Fruit fly (Drosophila melanogaster) whole organism, embryonic: ENCODE data around the gene CG31436.

Source experiments
- Ada2b ChIP-seq: fragments of 200-800 bp; sonication (Bioruptor generic); IDR thresholded peaks from 2 replicates; pipeline ENCODE4 v1.3.6; 2022; ENCODE audit warnings: missing biosample characterization, missing genetic modification characterization
- Antp ChIP-seq: fragments of 200-800 bp; sonication (Bioruptor generic); optimal IDR thresholded peaks from 3 replicates; lab custom pipeline; 2016; ENCODE audit warnings: missing biosample characterization, missing genetic modification characterization
- CG10543 ChIP-seq: fragments of 200-800 bp; sonication (Bioruptor generic); optimal IDR thresholded peaks from 3 replicates; lab custom pipeline; 2017; ENCODE audit warnings: missing biosample characterization, mild to moderate bottlenecking, missing genetic modification characterization, moderate library complexity
- CG10654 ChIP-seq: fragments of 200-800 bp; sonication (Bioruptor generic); optimal IDR thresholded peaks from 2 replicates; lab custom pipeline; 2016; ENCODE audit warnings: missing biosample characterization, missing genetic modification characterization
- CG11247 ChIP-seq: fragments of 200-800 bp; sonication (Bioruptor generic); IDR thresholded peaks from 2 replicates; pipeline ENCODE4 v1.3.6; 2022; ENCODE audit warnings: missing biosample characterization, missing genetic modification characterization
- CG12219 ChIP-seq: fragments of 200-800 bp; sonication (Bioruptor generic); optimal IDR thresholded peaks from 3 replicates; lab custom pipeline; 2018; ENCODE audit warnings: missing biosample characterization, mild to moderate bottlenecking, missing genetic modification characterization
- CG13287 ChIP-seq: fragments of 200-800 bp; sonication (Bioruptor generic); IDR thresholded peaks from 2 replicates; pipeline ENCODE4 v1.3.6; 2022; ENCODE audit warnings: missing biosample characterization, missing genetic modification characterization; ENCODE audit not compliant: partially characterized antibody
- CG15514 ChIP-seq: fragments of 200-800 bp; sonication (Bioruptor generic); optimal IDR thresholded peaks from 3 replicates; lab custom pipeline; 2017; ENCODE audit warnings: missing biosample characterization, missing genetic modification characterization, mild to moderate bottlenecking, moderate library complexity, missing genetic modification reagents
- CG1602 ChIP-seq: fragments of 200-800 bp; sonication (Bioruptor generic); optimal IDR thresholded peaks from 3 replicates; lab custom pipeline; 2016; ENCODE audit warnings: missing biosample characterization, missing genetic modification characterization
- CG2116 ChIP-seq: fragments of 200-800 bp; sonication (Bioruptor generic); optimal IDR thresholded peaks from 3 replicates; lab custom pipeline; 2018; ENCODE audit warnings: missing biosample characterization, mild to moderate bottlenecking, missing genetic modification characterization
- CG2199 ChIP-seq: fragments of 200-800 bp; sonication (Bioruptor generic); IDR thresholded peaks from 3 replicates; pipeline ENCODE4 v1.3.6; 2022; ENCODE audit warnings: missing biosample characterization, missing genetic modification characterization
- CG2712 ChIP-seq: fragments of 200-800 bp; optimal IDR thresholded peaks from 3 replicates; lab custom pipeline; 2019; ENCODE audit warnings: missing biosample characterization, mild to moderate bottlenecking, missing genetic modification characterization, moderate library complexity
- CG2889 ChIP-seq: fragments of 200-800 bp; sonication (Bioruptor generic); IDR thresholded peaks from 3 replicates; pipeline ENCODE4 v1.3.6; 2022; ENCODE audit warnings: missing biosample characterization, missing genetic modification characterization
- CG34224 ChIP-seq: fragments of 200-800 bp; sonication (Bioruptor generic); IDR thresholded peaks from 3 replicates; pipeline ENCODE4 v1.3.6; 2022; ENCODE audit warnings: missing biosample characterization, missing genetic modification characterization; ENCODE audit not compliant: partially characterized antibody
- CG3995 ChIP-seq: fragments of 200-800 bp; sonication (Bioruptor generic); optimal IDR thresholded peaks from 3 replicates; lab custom pipeline; 2016; ENCODE audit warnings: missing biosample characterization, missing genetic modification characterization
- CG42726 ChIP-seq: fragments of 200-800 bp; sonication (Bioruptor generic); IDR thresholded peaks from 2 replicates; pipeline ENCODE4 v1.3.6; 2022; ENCODE audit warnings: missing biosample characterization, missing genetic modification characterization; ENCODE audit not compliant: partially characterized antibody
- CHES-1-like ChIP-seq: fragments of 200-800 bp; sonication (Bioruptor generic); optimal IDR thresholded peaks from 2 replicates; lab custom pipeline; 2016; ENCODE audit warnings: missing biosample characterization, missing genetic modification characterization
- Deaf1 ChIP-seq: fragments of 200-800 bp; optimal IDR thresholded peaks from 3 replicates; lab custom pipeline; 2019; ENCODE audit warnings: missing biosample characterization, mild to moderate bottlenecking, missing genetic modification characterization, moderate library complexity
- Dek ChIP-seq: fragments of 200-800 bp; sonication (Bioruptor generic); optimal IDR thresholded peaks from 3 replicates; lab custom pipeline; 2019; ENCODE audit warnings: missing biosample characterization, mild to moderate bottlenecking, missing genetic modification characterization, moderate library complexity
- Doc3 ChIP-seq: fragments of 200-800 bp; sonication (Bioruptor generic); IDR thresholded peaks from 3 replicates; pipeline ENCODE4 v1.3.6; 2022; ENCODE audit warnings: missing biosample characterization, missing genetic modification characterization; ENCODE audit not compliant: partially characterized antibody
- Dp ChIP-seq: fragments of 200-800 bp; sonication (Bioruptor generic); optimal IDR thresholded peaks from 2 replicates; lab custom pipeline; 2018; ENCODE audit warnings: missing biosample characterization, mild to moderate bottlenecking, missing genetic modification characterization, moderate library complexity
- Elba2 ChIP-seq: fragments of 200-800 bp; sonication (Bioruptor generic); optimal IDR thresholded peaks from 3 replicates; lab custom pipeline; 2016; ENCODE audit warnings: missing biosample characterization, missing genetic modification characterization
- Hr51 ChIP-seq, 2 experiments: fragments of 200-800 bp; sonication (Bioruptor generic); optimal IDR thresholded peaks; 2 replicates in 1 of 2; 3 replicates in 1 of 2; lab custom pipeline; 2016 to 2018; ENCODE audit warnings: missing biosample characterization in 2 of 2, missing genetic modification characterization in 2 of 2, mild to moderate bottlenecking in 1 of 2, moderate library complexity in 1 of 2
- Jarid2 ChIP-seq: fragments of 200-800 bp; sonication (Bioruptor generic); optimal IDR thresholded peaks from 3 replicates; lab custom pipeline; 2017; ENCODE audit warnings: mild to moderate bottlenecking, missing biosample characterization, missing genetic modification reagents, missing genetic modification characterization
- Lpt ChIP-seq: fragments of >200 bp; optimal IDR thresholded peaks from 2 replicates; lab custom pipeline; 2018; ENCODE audit warnings: missing biosample characterization, missing genetic modification characterization
- Max ChIP-seq: fragments of 200-800 bp; sonication (Bioruptor generic); optimal IDR thresholded peaks from 2 replicates; lab custom pipeline; 2016; ENCODE audit warnings: missing biosample characterization, mild to moderate bottlenecking, missing genetic modification characterization
- NFAT ChIP-seq: fragments of 200-800 bp; sonication (Bioruptor generic); IDR thresholded peaks from 2 replicates; pipeline ENCODE4 v1.3.6; 2022; ENCODE audit warnings: missing biosample characterization, missing genetic modification characterization
- Poxn ChIP-seq: fragments of 200-800 bp; sonication (Bioruptor generic); IDR thresholded peaks from 2 replicates; pipeline ENCODE4 v1.3.6; 2022; ENCODE audit warnings: missing biosample characterization, missing genetic modification characterization
- Sox100B ChIP-seq: fragments of 200-800 bp; sonication (Bioruptor generic); optimal IDR thresholded peaks from 3 replicates; lab custom pipeline; 2018; ENCODE audit warnings: missing biosample characterization, mild to moderate bottlenecking, missing genetic modification characterization
- amos ChIP-seq: fragments of 200-800 bp; sonication (Bioruptor generic); IDR thresholded peaks from 2 replicates; pipeline ENCODE4 v1.3.6; 2022; ENCODE audit warnings: missing biosample characterization, missing genetic modification characterization; ENCODE audit not compliant: partially characterized antibody
- bsh ChIP-seq, 2 experiments: fragments of 200-800 bp; sonication (Bioruptor generic); optimal IDR thresholded peaks; 2 replicates each; lab custom pipeline; 2017 to 2018; ENCODE audit warnings: mild to moderate bottlenecking in 2 of 2, missing biosample characterization in 2 of 2, missing genetic modification characterization in 2 of 2, moderate library complexity in 1 of 2
- grau ChIP-seq: fragments of 200-800 bp; optimal IDR thresholded peaks from 3 replicates; lab custom pipeline; 2019; ENCODE audit warnings: missing biosample characterization, mild to moderate bottlenecking, missing genetic modification characterization, moderate library complexity
- her ChIP-seq: fragments of 200-800 bp; sonication (Bioruptor generic); optimal IDR thresholded peaks from 2 replicates; lab custom pipeline; 2016; ENCODE audit warnings: missing biosample characterization, missing genetic modification characterization
- ken ChIP-seq: fragments of 200-800 bp; sonication (Bioruptor generic); IDR thresholded peaks from 3 replicates; pipeline ENCODE4 v1.3.6; 2022; ENCODE audit warnings: missing biosample characterization, missing genetic modification characterization
- kni ChIP-seq: fragments of 200-800 bp; sonication (Bioruptor generic); optimal IDR thresholded peaks from 3 replicates; lab custom pipeline; 2017; ENCODE audit warnings: mild to moderate bottlenecking, missing biosample characterization, missing genetic modification reagents, missing genetic modification characterization
- knrl ChIP-seq: fragments of 200-800 bp; sonication (Bioruptor generic); IDR thresholded peaks from 3 replicates; pipeline ENCODE4 v1.3.6; 2022; ENCODE audit warnings: missing biosample characterization, missing genetic modification characterization; ENCODE audit not compliant: partially characterized antibody
- luna ChIP-seq: fragments of 200-800 bp; sonication (Bioruptor generic); optimal IDR thresholded peaks from 2 replicates; lab custom pipeline; 2016; ENCODE audit warnings: missing biosample characterization, missing genetic modification characterization
- otp ChIP-seq: fragments of 200-800 bp; sonication (Bioruptor generic); IDR thresholded peaks from 3 replicates; pipeline ENCODE4, ENCODE4 v1.3.6; 2022; ENCODE audit warnings: missing biosample characterization, missing genetic modification characterization
- pan ChIP-seq, 4 experiments: fragments of >200 bp in 3 of 4; fragments of 200-800 bp in 1 of 4; sonication (Bioruptor generic) in 1 of 4; optimal IDR thresholded peaks in 3 of 4; IDR thresholded peaks in 1 of 4; 2 replicates each; pipeline versions ENCODE4 v1.3.6 to Lab custom; 2017 to 2022; ENCODE audit warnings: missing biosample characterization in 2 of 4, missing genetic modification characterization in 2 of 4, mixed read lengths in 1 of 4
- row ChIP-seq: fragments of 200-800 bp; sonication (Bioruptor generic); IDR thresholded peaks from 3 replicates; pipeline ENCODE4 v1.3.6; 2022; ENCODE audit warnings: missing biosample characterization, missing genetic modification characterization
- scrt ChIP-seq: fragments of 200-800 bp; sonication (Bioruptor generic); optimal IDR thresholded peaks from 2 replicates; lab custom pipeline; 2018; ENCODE audit warnings: missing biosample characterization, mild to moderate bottlenecking, missing genetic modification characterization, moderate library complexity
- sens-2 ChIP-seq: fragments of 200-800 bp; sonication (Bioruptor generic); IDR thresholded peaks from 2 replicates; pipeline ENCODE4 v1.3.6; 2022; ENCODE audit warnings: missing biosample characterization, missing genetic modification characterization
- tup ChIP-seq: fragments of 200-800 bp; sonication (Bioruptor generic); optimal IDR thresholded peaks from 2 replicates; lab custom pipeline; 2016; ENCODE audit warnings: missing biosample characterization, mild to moderate bottlenecking, missing genetic modification characterization, moderate library complexity
- vfl ChIP-seq: fragments of 200-800 bp; sonication (Bioruptor generic); optimal IDR thresholded peaks from 2 replicates; lab custom pipeline; 2016; ENCODE audit warnings: missing biosample characterization, missing genetic modification characterization

The CG31436 gene

dm6 chr3R:25329079-25329478, 25.1 kb downstream of the CG31436 start, which contains the start of gene CHKov1 (continued):
- TF ChIP-seq Elba2 (GFP tag; lab: Kevin White, UChicago) (no peak), grau (tag; lab: Kevin White, UChicago) (no peak), Doc3 (GFP tag; lab: Robert Waterston, UW) (no peak), ken (no peak), otp (GFP tag; lab: Robert Waterston, UW) (no peak), Lpt (GFP tag; lab: Kevin White, UChicago) (no peak), Antp (GFP tag; lab: Kevin White, UChicago) (no peak), CG2199 (GFP tag; lab: Robert Waterston, UW) (0 out of 3 replicates have a peak, but pooled peaks have one; percentile 10), CG3995 (GFP tag; lab: Kevin White, UChicago) (no peak), tup (GFP tag; lab: Kevin White, UChicago) (no peak), CG13287 (GFP tag; lab: Robert Waterston, UW) (peak; percentile 13; the same call in 1 of the 2 replicates), row (0 out of 3 replicates have a peak, but pooled peaks have one; percentile 1), CG34224 (no peak), CG2712 (no peak), Poxn (GFP tag; lab: Robert Waterston, UW) (no peak), Max (GFP tag; lab: Kevin White, UChicago) (no peak), CG10654 (GFP tag; lab: Kevin White, UChicago) (no peak), CG2116 (GFP tag; lab: Kevin White, UChicago) (no peak), NFAT (GFP tag; lab: Robert Waterston, UW) (peak; percentile 23; the same call in 1 of the 2 replicates), Hr51 (GFP tag; optimal IDR thresholded peaks at IDR 0.05; lab: Kevin White, UChicago) (no peak), Dek (tag; lab: Kevin White, UChicago) (no peak), her (GFP tag; lab: Kevin White, UChicago) (no peak), kni (no peak), bsh (GFP tag; optimal IDR thresholded peaks at IDR 0.05; lab: Kevin White, UChicago) (no peak), CG15514 (GFP tag; lab: Kevin White, UChicago) (peak; percentile 24), CG1602 (GFP tag; lab: Kevin White, UChicago) (no peak), CG11247 (no peak; the same call in 1 of the 2 replicates), CG2889 (no peak), CG42726 (no peak), sens-2 (GFP tag; lab: Robert Waterston, UW) (no peak), amos (GFP tag; lab: Robert Waterston, UW) (peak; percentile 38; the same call in 1 of the 2 replicates), pan (optimal IDR thresholded peaks at IDR 0.05; lab: Kevin White, UChicago) (no peak), pan (GFP tag; optimal IDR thresholded peaks at IDR 0.05 in 1 of 2, IDR thresholded peaks at IDR 0.05 in 1 of 2) (peak in 1 of 2 experiments; percentile 11), Ada2b (GFP tag; lab: Robert Waterston, UW) (no peak), CG10543 (GFP tag; lab: Kevin White, UChicago) (peak; percentile 11), knrl (GFP tag; lab: Robert Waterston, UW) (no peak), vfl (no peak), scrt (GFP tag; lab: Kevin White, UChicago) (no peak), Deaf1 (tag; lab: Kevin White, UChicago) (peak; percentile 50), Dp (no peak), Sox100B (GFP tag; lab: Kevin White, UChicago) (no peak), CHES-1-like (no peak), CG12219 (GFP tag; lab: Kevin White, UChicago) (no peak), Jarid2 (GFP tag; lab: Kevin White, UChicago) (peak; percentile 90), luna (GFP tag; lab: Kevin White, UChicago) (no peak)
